Fruit fly (Drosophila melanogaster): ENCODE results near the gene Ptp4E.

DNA sequence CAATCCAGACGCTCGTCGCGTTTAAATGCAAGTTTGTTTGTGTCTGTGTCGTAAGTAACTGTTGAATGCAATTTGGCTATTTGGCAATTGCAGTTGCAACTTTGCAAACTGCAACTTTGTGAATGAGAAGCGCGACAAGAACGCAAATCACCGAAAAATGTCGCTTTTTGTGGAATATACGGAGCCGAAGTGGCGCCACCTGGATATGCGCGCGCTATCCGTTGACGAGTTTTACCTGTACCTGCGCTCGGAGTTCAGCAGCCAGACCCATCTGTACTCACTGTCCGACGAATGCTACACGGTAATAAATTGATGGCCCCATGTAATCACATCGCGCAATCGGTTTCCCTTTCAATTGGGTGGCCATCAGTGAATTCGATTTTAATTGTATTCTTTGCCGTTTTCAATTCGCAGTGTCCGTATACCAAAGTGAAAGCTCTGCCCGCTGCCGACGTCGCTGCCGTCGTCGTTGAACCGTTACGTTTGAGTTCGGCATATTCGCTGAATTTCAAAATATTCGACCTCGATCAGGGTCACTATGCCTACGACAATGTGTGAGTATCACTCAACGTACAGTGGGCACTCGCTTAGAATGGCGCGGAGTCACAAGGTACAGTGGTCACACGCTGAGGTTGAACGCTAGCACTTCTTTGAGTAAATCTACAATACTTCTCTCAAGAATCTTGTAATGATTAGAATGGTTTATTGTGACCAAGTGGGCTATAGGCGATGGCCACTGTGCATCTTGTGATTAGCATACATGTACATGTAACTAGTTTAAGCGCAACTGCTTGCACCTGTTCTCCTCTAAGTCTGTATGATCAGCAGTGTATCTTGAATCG is 19.7 kb upstream of the Ptp4E start:
- TF ChIP-seq CG8478 (optimal IDR thresholded peaks at IDR 0.05) (no peak), CTCF (optimal IDR thresholded peaks at IDR 0.05) (peak; percentile 86 to 93)
